Worm (Caenorhabditis elegans) whole organism, late embryonic: ENCODE results near the gene gpb-1.

Source experiments
- C08G9.2 ChIP-seq: sonication (generic microtip); optimal IDR thresholded peaks from 2 replicates; lab custom pipeline; 2016; ENCODE audit warnings: mild to moderate bottlenecking, missing genetic modification characterization, moderate library complexity, missing compliant biosample characterization
- K09A11.1 ChIP-seq: sonication (generic microtip); optimal IDR thresholded peaks from 2 replicates; lab custom pipeline; 2017; ENCODE audit warnings: antibody characterized with exemption, mild to moderate bottlenecking, missing genetic modification characterization, missing compliant biosample characterization; ENCODE audit not compliant: insufficient read depth
- T23F11.4 ChIP-seq: fragments of 200-800 bp; sonication (Bioruptor generic); optimal IDR thresholded peaks from 2 replicates; lab custom pipeline; 2018; ENCODE audit warnings: mild to moderate bottlenecking, missing genetic modification characterization, missing compliant biosample characterization
- Y22D7AL.16 ChIP-seq: sonication (generic microtip); optimal IDR thresholded peaks from 2 replicates; lab custom pipeline; 2016; ENCODE audit warnings: missing genetic modification characterization, missing compliant biosample characterization
- ceh-18 ChIP-seq: sonication (generic microtip); optimal IDR thresholded peaks from 2 replicates; lab custom pipeline; 2016; ENCODE audit warnings: missing genetic modification characterization, missing compliant biosample characterization
- ceh-19 ChIP-seq: fragments of 200-800 bp; sonication (Bioruptor generic); optimal IDR thresholded peaks from 2 replicates; lab custom pipeline; 2018; ENCODE audit warnings: mild to moderate bottlenecking, missing genetic modification characterization, missing compliant biosample characterization
- ceh-2 ChIP-seq: sonication (generic microtip); optimal IDR thresholded peaks from 2 replicates; lab custom pipeline; 2016; ENCODE audit warnings: missing genotype, missing genetic modification characterization, missing compliant biosample characterization
- ceh-22 ChIP-seq: sonication (generic microtip); optimal IDR thresholded peaks from 2 replicates; lab custom pipeline; 2017; ENCODE audit warnings: missing biosample characterization, missing genetic modification characterization
- ceh-30 ChIP-seq: fragments of 150-350 bp; optimal IDR thresholded peaks from 2 replicates; lab custom pipeline; 2014; ENCODE audit warnings: missing biosample characterization, missing genetic modification characterization
- ceh-31 ChIP-seq: sonication (generic microtip); optimal IDR thresholded peaks from 2 replicates; lab custom pipeline; 2016; ENCODE audit warnings: missing genetic modification characterization, missing compliant biosample characterization
- ceh-34 ChIP-seq: sonication (generic microtip); optimal IDR thresholded peaks from 2 replicates; lab custom pipeline; 2016; ENCODE audit warnings: mild to moderate bottlenecking, missing genetic modification characterization, missing compliant biosample characterization
- ceh-9 ChIP-seq: sonication (generic microtip); optimal IDR thresholded peaks from 2 replicates; lab custom pipeline; 2016; ENCODE audit warnings: mild to moderate bottlenecking, missing genetic modification characterization, inconsistent platforms, missing compliant biosample characterization
- elt-2 ChIP-seq: sonication (generic microtip); optimal IDR thresholded peaks from 2 replicates; lab custom pipeline; 2016; ENCODE audit warnings: missing genetic modification reagents, missing genetic modification characterization, missing compliant biosample characterization
- elt-4 ChIP-seq: sonication (generic microtip); optimal IDR thresholded peaks from 2 replicates; lab custom pipeline; 2016; ENCODE audit warnings: missing genetic modification characterization, missing compliant biosample characterization
- fax-1 ChIP-seq: sonication (generic microtip); optimal IDR thresholded peaks from 2 replicates; lab custom pipeline; 2016; ENCODE audit warnings: missing genotype, missing genetic modification characterization, missing compliant biosample characterization
- fkh-10 ChIP-seq: fragments of 150-350 bp; optimal IDR thresholded peaks from 2 replicates; lab custom pipeline; 2014; ENCODE audit warnings: missing biosample characterization, missing genetic modification reagents, missing genetic modification characterization
- hlh-15 ChIP-seq: sonication (generic microtip); optimal IDR thresholded peaks from 2 replicates; lab custom pipeline; 2016; ENCODE audit warnings: missing genetic modification characterization, missing compliant biosample characterization
- hlh-8 ChIP-seq: sonication (generic microtip); optimal IDR thresholded peaks from 2 replicates; lab custom pipeline; 2016; ENCODE audit warnings: missing genotype, missing genetic modification characterization, missing compliant biosample characterization
- lin-11 ChIP-seq: fragments of 200-800 bp; sonication (Bioruptor generic); optimal IDR thresholded peaks from 2 replicates; lab custom pipeline; 2018; ENCODE audit warnings: mild to moderate bottlenecking, missing genetic modification characterization, missing compliant biosample characterization
- nhr-11 ChIP-seq: fragments of 150-350 bp; optimal IDR thresholded peaks from 2 replicates; lab custom pipeline; 2014; ENCODE audit warnings: missing biosample characterization, missing genetic modification characterization
- odd-2 ChIP-seq: sonication (generic microtip); optimal IDR thresholded peaks from 2 replicates; lab custom pipeline; 2017; ENCODE audit warnings: antibody characterized with exemption, mild to moderate bottlenecking, missing genetic modification characterization, missing compliant biosample characterization
- pat-9 ChIP-seq: fragments of 200-800 bp; sonication (Bioruptor generic); optimal IDR thresholded peaks from 2 replicates; lab custom pipeline; 2018; ENCODE audit warnings: mild to moderate bottlenecking, missing genetic modification characterization, moderate library complexity, missing compliant biosample characterization
- pax-1 ChIP-seq: fragments of 150-350 bp; optimal IDR thresholded peaks from 2 replicates; lab custom pipeline; 2014; ENCODE audit warnings: missing biosample characterization, missing genetic modification characterization
- pqm-1 ChIP-seq: sonication (generic microtip); optimal IDR thresholded peaks from 2 replicates; lab custom pipeline; 2016; ENCODE audit warnings: missing genetic modification characterization, missing compliant biosample characterization
- ref-2 ChIP-seq: sonication (generic microtip); optimal IDR thresholded peaks from 2 replicates; lab custom pipeline; 2016; ENCODE audit warnings: missing genetic modification characterization, missing compliant biosample characterization
- rnt-1 ChIP-seq: sonication (generic microtip); optimal IDR thresholded peaks from 2 replicates; lab custom pipeline; 2016; ENCODE audit warnings: missing genetic modification characterization, missing compliant biosample characterization
- sdc-2 ChIP-seq: sonication (generic microtip); optimal IDR thresholded peaks from 2 replicates; lab custom pipeline; 2016; ENCODE audit warnings: missing genotype, missing genetic modification characterization, missing compliant biosample characterization
- sox-4 ChIP-seq: sonication (generic microtip); optimal IDR thresholded peaks from 2 replicates; lab custom pipeline; 2017; ENCODE audit warnings: mild to moderate bottlenecking, missing genetic modification characterization, inconsistent platforms, missing compliant biosample characterization
- tbx-2 ChIP-seq: sonication (generic microtip); optimal IDR thresholded peaks from 2 replicates; lab custom pipeline; 2016; ENCODE audit warnings: missing genetic modification characterization, missing compliant biosample characterization
- tbx-7 ChIP-seq: sonication (generic microtip); optimal IDR thresholded peaks from 2 replicates; lab custom pipeline; 2016; ENCODE audit warnings: missing genotype, missing genetic modification characterization, missing compliant biosample characterization
- ttx-3 ChIP-seq: sonication (generic microtip); optimal IDR thresholded peaks from 2 replicates; lab custom pipeline; 2016; ENCODE audit warnings: missing genetic modification reagents, missing genetic modification characterization, missing compliant biosample characterization
- unc-3 ChIP-seq, 2 experiments: fragments of 200-800 bp in 1 of 2; sonication (Bioruptor generic) in 1 of 2; sonication (generic microtip) in 1 of 2; conservative IDR thresholded peaks in 1 of 2; optimal IDR thresholded peaks in 1 of 2; 2 replicates each; pipeline versions ENCODE4 v1.3.6 to Lab custom; 2016 to 2022; ENCODE audit warnings: missing compliant biosample characterization in 2 of 2, missing genetic modification characterization in 2 of 2, missing genetic modification reagents in 1 of 2
- unc-42 ChIP-seq: sonication (generic microtip); optimal IDR thresholded peaks from 2 replicates; lab custom pipeline; 2016; ENCODE audit warnings: missing genotype, missing genetic modification characterization, missing compliant biosample characterization
- unc-55 ChIP-seq: sonication (generic microtip); optimal IDR thresholded peaks from 2 replicates; lab custom pipeline; 2017; ENCODE audit warnings: missing biosample characterization, missing genetic modification reagents, missing genetic modification characterization
- unc-86 ChIP-seq: sonication (generic microtip); optimal IDR thresholded peaks from 2 replicates; lab custom pipeline; 2016; ENCODE audit warnings: missing genetic modification characterization, missing compliant biosample characterization
- zip-5 ChIP-seq: sonication (generic microtip); optimal IDR thresholded peaks from 2 replicates; lab custom pipeline; 2016; ENCODE audit warnings: missing genetic modification characterization, missing compliant biosample characterization
- ztf-16 ChIP-seq: sonication (generic microtip); optimal IDR thresholded peaks from 2 replicates; lab custom pipeline; 2017; ENCODE audit warnings: missing genetic modification characterization, missing compliant biosample characterization

gpb-1 gene

DNA sequence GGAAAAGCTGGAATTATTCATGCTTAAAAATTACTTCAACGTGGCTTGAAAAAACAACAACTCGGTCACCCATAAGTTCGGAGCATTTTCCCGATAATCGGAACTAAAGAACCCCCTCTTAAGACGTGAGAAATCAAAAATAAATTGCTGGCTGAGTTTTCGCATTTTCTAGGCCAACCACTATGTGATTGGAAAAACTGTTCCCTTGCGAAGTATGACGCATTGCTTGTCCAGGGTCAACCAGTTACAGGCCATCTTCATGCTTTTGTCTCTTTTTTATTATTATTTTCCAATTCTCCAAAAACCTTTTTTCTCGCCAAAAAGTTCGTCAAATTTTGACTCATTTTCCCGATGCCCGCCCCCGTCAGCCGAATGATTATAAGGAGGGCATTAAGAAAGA is 28.3 kb downstream of the gpb-1 start, which contains the start of gene F13D12.3:
F13D12.3 (plus strand) TSS at position 301 of the 400 bp plus-strand sequence.
- no peak for TF ChIP-seq pat-9 (tag; lab: Kevin White, UChicago)
- no peak for TF ChIP-seq unc-55 (GFP tag; lab: Kevin White, UChicago)
- no peak for TF ChIP-seq fax-1 (tag; lab: Kevin White, UChicago)
- no peak for TF ChIP-seq K09A11.1 (tag; lab: Kevin White, UChicago)
- no peak for TF ChIP-seq ttx-3 (tag; lab: Kevin White, UChicago)
- TF ChIP-seq elt-2 (tag; lab: Kevin White, UChicago), result no peak
- no peak for TF ChIP-seq pax-1
- TF ChIP-seq rnt-1 (tag; lab: Kevin White, UChicago), result no peak

DNA sequence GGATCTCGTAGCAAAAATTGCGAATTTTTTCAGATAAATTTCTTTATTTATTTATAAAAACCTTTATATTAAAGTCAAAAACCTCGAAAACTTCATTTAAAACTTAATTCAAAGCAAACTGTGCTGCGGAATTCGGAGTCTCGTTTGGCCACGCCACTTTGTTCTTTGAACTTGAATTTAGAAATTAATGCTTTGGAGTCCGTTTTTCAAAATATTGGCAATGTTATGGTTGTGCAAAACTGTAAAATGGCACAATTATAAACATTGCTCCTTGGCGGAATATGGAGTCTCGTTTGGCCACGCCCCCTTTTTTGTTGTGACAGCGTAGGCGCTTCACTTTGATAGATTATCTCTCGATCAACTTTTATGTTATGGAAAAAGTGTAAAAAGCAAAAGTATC is 28.9 kb downstream of the gpb-1 start:
- TF ChIP-seq ceh-30 (tag; lab: Kevin White, UChicago), result no peak
- TF ChIP-seq ceh-19 (GFP tag; lab: Kevin White, UChicago), result no peak
- TF ChIP-seq ref-2 (tag; lab: Kevin White, UChicago), result no peak
- TF ChIP-seq sox-4, result no peak
- no peak for TF ChIP-seq nhr-11 (tag; lab: Kevin White, UChicago)
- TF ChIP-seq fkh-10 (GFP tag; lab: Kevin White, UChicago), result no peak
- no peak for TF ChIP-seq odd-2 (tag; lab: Kevin White, UChicago)
- no peak for TF ChIP-seq ceh-22
- no peak for TF ChIP-seq ceh-9 (tag; lab: Kevin White, UChicago)
- no peak for TF ChIP-seq elt-4
- no peak for TF ChIP-seq hlh-8
- TF ChIP-seq sdc-2 (tag; lab: Kevin White, UChicago), result no peak
- TF ChIP-seq zip-5, result no peak
- no peak for TF ChIP-seq unc-86 (tag; lab: Kevin White, UChicago)
- no peak for TF ChIP-seq lin-11 (tag; lab: Kevin White, UChicago)

DNA sequence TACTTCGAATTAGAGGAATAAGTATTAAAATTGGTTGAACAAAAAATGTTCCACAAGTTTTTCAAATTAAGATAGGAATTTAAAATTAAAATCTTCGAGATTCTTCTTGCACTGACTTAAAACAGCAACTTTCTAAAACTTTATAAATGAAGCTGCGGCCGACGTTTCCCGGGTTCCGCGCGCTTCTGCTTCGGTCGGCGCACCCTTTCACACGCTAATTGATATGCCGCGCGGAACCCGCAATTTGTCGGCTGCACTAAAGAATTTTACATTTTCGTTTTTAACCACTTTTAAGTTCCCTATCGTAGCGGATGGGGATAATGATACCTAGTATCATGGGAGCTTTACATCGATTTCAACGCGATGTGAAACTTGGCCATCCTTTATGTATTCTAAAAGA is 33.7 kb downstream of the gpb-1 start:
- no peak for TF ChIP-seq ceh-31 (tag; lab: Kevin White, UChicago)
- TF ChIP-seq hlh-15 (tag; lab: Kevin White, UChicago), result no peak
- TF ChIP-seq C08G9.2 (tag; lab: Kevin White, UChicago), result no peak
- TF ChIP-seq lin-11 (tag; lab: Kevin White, UChicago), result no peak
- TF ChIP-seq pqm-1 (tag; lab: Kevin White, UChicago), result no peak
- no peak for TF ChIP-seq ttx-3 (tag; lab: Kevin White, UChicago)
- no peak for TF ChIP-seq fkh-10 (GFP tag; lab: Kevin White, UChicago)
- no peak for TF ChIP-seq ztf-16
- TF ChIP-seq sdc-2 (tag; lab: Kevin White, UChicago), result no peak
- TF ChIP-seq unc-42 (tag; lab: Kevin White, UChicago), result no peak
- TF ChIP-seq T23F11.4 (GFP tag; lab: Kevin White, UChicago), result no peak
- no peak for TF ChIP-seq tbx-2 (tag; lab: Kevin White, UChicago)
- no peak for TF ChIP-seq tbx-7 (tag; lab: Kevin White, UChicago)
- TF ChIP-seq unc-55 (GFP tag; lab: Kevin White, UChicago), result no peak
- no peak for TF ChIP-seq sox-4
- no peak for TF ChIP-seq unc-3 (GFP tag; conservative IDR thresholded peaks at IDR 0.05; lab: Robert Waterston, UW)
- no peak for TF ChIP-seq unc-3 (tag; optimal IDR thresholded peaks at IDR 0.05; lab: Kevin White, UChicago)
- TF ChIP-seq, all 69 proteins: peak for 0

DNA sequence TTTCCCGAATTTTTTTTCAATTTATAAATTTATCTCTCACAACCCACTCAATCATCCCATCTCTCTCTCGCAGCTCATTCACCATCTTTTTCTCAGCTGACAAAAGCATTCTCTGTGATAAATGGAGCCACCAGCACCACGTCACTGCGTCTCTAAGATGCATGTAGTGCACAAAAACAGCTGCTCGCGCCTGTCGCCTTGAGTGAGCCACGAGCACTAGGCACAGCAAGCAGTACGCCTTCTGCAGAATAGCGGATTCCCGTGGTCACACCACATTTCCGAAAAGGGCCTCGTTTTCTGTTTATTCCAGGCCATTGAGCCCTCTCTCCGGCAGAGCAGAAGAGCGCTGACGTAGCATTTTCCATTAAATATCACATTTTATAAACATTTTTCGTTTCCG is 34.8 kb downstream of the gpb-1 start, which contains the start of gene F13D12.10:
F13D12.10 (plus strand) TSS at position 231 of the 400 bp plus-strand sequence.
- TF ChIP-seq Y22D7AL.16, result no peak
- TF ChIP-seq ceh-18, result peak; percentile 64
- no peak for TF ChIP-seq ceh-9 (tag; lab: Kevin White, UChicago)
- TF ChIP-seq unc-55 (GFP tag; lab: Kevin White, UChicago), result peak; percentile 20
- no peak for TF ChIP-seq ceh-34 (tag; lab: Kevin White, UChicago)
- TF ChIP-seq odd-2 (tag; lab: Kevin White, UChicago), result no peak
- no peak for TF ChIP-seq ceh-2 (tag; lab: Kevin White, UChicago)
- no peak for TF ChIP-seq ceh-31 (tag; lab: Kevin White, UChicago)
- TF ChIP-seq, all 69 proteins: peak for 2
